Fruit fly (Drosophila melanogaster) whole organism, pupa: Measurements from ENCODE around the gene RpL34b.

Experiments used
- CG14655 ChIP-seq: fragments of 200-800 bp; sonication (Bioruptor generic); optimal IDR thresholded peaks from 3 replicates; lab custom pipeline; 2017; ENCODE audit warnings: mild to moderate bottlenecking, missing biosample characterization, missing genetic modification reagents, missing genetic modification characterization
- CG17806 ChIP-seq: fragments of 200-800 bp; sonication (Bioruptor generic); optimal IDR thresholded peaks from 2 replicates; lab custom pipeline; 2018; ENCODE audit warnings: missing biosample characterization, mild to moderate bottlenecking, missing genetic modification characterization, moderate library complexity
- CG34367 ChIP-seq: fragments of 200-800 bp; sonication (Bioruptor generic); optimal IDR thresholded peaks from 2 replicates; lab custom pipeline; 2018; ENCODE audit warnings: missing biosample characterization, mild to moderate bottlenecking, missing genetic modification characterization
- CG9948 ChIP-seq: fragments of 200-800 bp; sonication (Bioruptor generic); optimal IDR thresholded peaks from 2 replicates; lab custom pipeline; 2018; ENCODE audit warnings: missing biosample characterization, mild to moderate bottlenecking, missing genetic modification characterization, moderate library complexity
- D1 ChIP-seq: fragments of 200-800 bp; sonication (Bioruptor generic); optimal IDR thresholded peaks from 2 replicates; lab custom pipeline; 2018; ENCODE audit warnings: missing biosample characterization, mild to moderate bottlenecking, missing genetic modification characterization, moderate library complexity
- Pif1A ChIP-seq: fragments of 200-800 bp; sonication (Bioruptor generic); optimal IDR thresholded peaks from 3 replicates; lab custom pipeline; 2016; ENCODE audit warnings: missing biosample characterization, missing genetic modification characterization

dm6 chr3R:9387634-9388033 is 13.4 kb downstream of the RpL34b start:
- TF ChIP-seq CG17806 (tag; lab: Kevin White, UChicago) (no peak), CG14655 (no peak), Pif1A (no peak), CG9948 (tag; lab: Kevin White, UChicago) (no peak), CG34367 (tag; lab: Kevin White, UChicago) (no peak), D1 (tag; lab: Kevin White, UChicago) (no peak)
